Worm (Caenorhabditis elegans) whole organism, late embryonic: ENCODE measurements around the gene acs-15.
"Not testable (repeated sequence)": the region's sequence is repeated elsewhere in the genome, so short reads cannot be mapped to it uniquely, and the experiment has no call there.

ENCODE experiments used
- C08G9.2 ChIP-seq: sonication (generic microtip); optimal IDR thresholded peaks from 2 replicates; lab custom pipeline; 2016; ENCODE audit warnings: mild to moderate bottlenecking, missing genetic modification characterization, moderate library complexity, missing compliant biosample characterization
- T23F11.4 ChIP-seq: fragments of 200-800 bp; sonication (Bioruptor generic); optimal IDR thresholded peaks from 2 replicates; lab custom pipeline; 2018; ENCODE audit warnings: mild to moderate bottlenecking, missing genetic modification characterization, missing compliant biosample characterization
- ama-1 ChIP-seq: fragments of 150-350 bp; optimal IDR thresholded peaks from 2 replicates; lab custom pipeline; 2014
- ceh-14 ChIP-seq: sonication (generic microtip); optimal IDR thresholded peaks from 2 replicates; lab custom pipeline; 2016; ENCODE audit warnings: missing genotype, missing genetic modification characterization, missing compliant biosample characterization
- ceh-18 ChIP-seq: sonication (generic microtip); optimal IDR thresholded peaks from 2 replicates; lab custom pipeline; 2016; ENCODE audit warnings: missing genetic modification characterization, missing compliant biosample characterization
- ceh-2 ChIP-seq: sonication (generic microtip); optimal IDR thresholded peaks from 2 replicates; lab custom pipeline; 2016; ENCODE audit warnings: missing genotype, missing genetic modification characterization, missing compliant biosample characterization
- ceh-30 ChIP-seq: fragments of 150-350 bp; optimal IDR thresholded peaks from 2 replicates; lab custom pipeline; 2014; ENCODE audit warnings: missing biosample characterization, missing genetic modification characterization
- ceh-48 ChIP-seq: sonication (generic microtip); optimal IDR thresholded peaks from 2 replicates; lab custom pipeline; 2016; ENCODE audit warnings: missing genetic modification characterization, inconsistent platforms, missing compliant biosample characterization
- dmd-4 ChIP-seq: sonication (generic microtip); optimal IDR thresholded peaks from 2 replicates; lab custom pipeline; 2016; ENCODE audit warnings: borderline replicate concordance, missing genetic modification characterization, missing compliant biosample characterization
- elt-4 ChIP-seq: sonication (generic microtip); optimal IDR thresholded peaks from 2 replicates; lab custom pipeline; 2016; ENCODE audit warnings: missing genetic modification characterization, missing compliant biosample characterization
- fax-1 ChIP-seq: sonication (generic microtip); optimal IDR thresholded peaks from 2 replicates; lab custom pipeline; 2016; ENCODE audit warnings: missing genotype, missing genetic modification characterization, missing compliant biosample characterization
- fkh-6 ChIP-seq: sonication (generic microtip); optimal IDR thresholded peaks from 2 replicates; lab custom pipeline; 2016; ENCODE audit warnings: missing genetic modification characterization, missing compliant biosample characterization
- gmeb-2 ChIP-seq: sonication (generic microtip); optimal IDR thresholded peaks from 2 replicates; lab custom pipeline; 2016; ENCODE audit warnings: missing genetic modification characterization, inconsistent platforms, missing compliant biosample characterization
- hlh-13 ChIP-seq: fragments of 200-800 bp; sonication (Bioruptor generic); optimal IDR thresholded peaks from 2 replicates; lab custom pipeline; 2018; ENCODE audit warnings: mild to moderate bottlenecking, missing genetic modification characterization, missing compliant biosample characterization
- hlh-30 ChIP-seq: sonication (generic microtip); optimal IDR thresholded peaks from 2 replicates; lab custom pipeline; 2017; ENCODE audit warnings: antibody characterized with exemption, missing genetic modification characterization, missing compliant biosample characterization; ENCODE audit not compliant: insufficient read depth
- hlh-6 ChIP-seq: sonication (generic microtip); optimal IDR thresholded peaks from 2 replicates; lab custom pipeline; 2016; ENCODE audit warnings: missing genotype, missing genetic modification characterization, missing compliant biosample characterization
- lim-6 ChIP-seq: sonication (generic microtip); optimal IDR thresholded peaks from 2 replicates; lab custom pipeline; 2016; ENCODE audit warnings: missing genetic modification characterization, missing compliant biosample characterization
- nfya-1 ChIP-seq: sonication (generic microtip); optimal IDR thresholded peaks from 2 replicates; lab custom pipeline; 2017; ENCODE audit warnings: missing genetic modification characterization, mild to moderate bottlenecking, missing compliant biosample characterization, antibody characterized with exemption, moderate library complexity
- nhr-11 ChIP-seq: fragments of 150-350 bp; optimal IDR thresholded peaks from 2 replicates; lab custom pipeline; 2014; ENCODE audit warnings: missing biosample characterization, missing genetic modification characterization
- odd-2 ChIP-seq: sonication (generic microtip); optimal IDR thresholded peaks from 2 replicates; lab custom pipeline; 2017; ENCODE audit warnings: antibody characterized with exemption, mild to moderate bottlenecking, missing genetic modification characterization, missing compliant biosample characterization
- pat-9 ChIP-seq: fragments of 200-800 bp; sonication (Bioruptor generic); optimal IDR thresholded peaks from 2 replicates; lab custom pipeline; 2018; ENCODE audit warnings: mild to moderate bottlenecking, missing genetic modification characterization, moderate library complexity, missing compliant biosample characterization
- pha-2 ChIP-seq: sonication (generic microtip); optimal IDR thresholded peaks from 2 replicates; lab custom pipeline; 2017; ENCODE audit warnings: mild to moderate bottlenecking, missing genetic modification characterization, missing compliant biosample characterization
- pha-4 ChIP-seq: fragments of 150-350 bp; optimal IDR thresholded peaks from 2 replicates; lab custom pipeline; 2018; ENCODE audit warnings: missing biosample characterization, missing genetic modification reagents, missing genetic modification characterization
- rnt-1 ChIP-seq: sonication (generic microtip); optimal IDR thresholded peaks from 2 replicates; lab custom pipeline; 2016; ENCODE audit warnings: missing genetic modification characterization, missing compliant biosample characterization
- sdc-2 ChIP-seq: sonication (generic microtip); optimal IDR thresholded peaks from 2 replicates; lab custom pipeline; 2016; ENCODE audit warnings: missing genotype, missing genetic modification characterization, missing compliant biosample characterization
- sox-2 ChIP-seq: fragments of 200-800 bp; sonication (Bioruptor generic); IDR thresholded peaks from 2 replicates; pipeline ENCODE4 v1.3.6; 2022; ENCODE audit warnings: missing genetic modification reagents, missing genetic modification characterization, missing compliant biosample characterization
- unc-42 ChIP-seq: sonication (generic microtip); optimal IDR thresholded peaks from 2 replicates; lab custom pipeline; 2016; ENCODE audit warnings: missing genotype, missing genetic modification characterization, missing compliant biosample characterization

The acs-15 gene

DNA sequence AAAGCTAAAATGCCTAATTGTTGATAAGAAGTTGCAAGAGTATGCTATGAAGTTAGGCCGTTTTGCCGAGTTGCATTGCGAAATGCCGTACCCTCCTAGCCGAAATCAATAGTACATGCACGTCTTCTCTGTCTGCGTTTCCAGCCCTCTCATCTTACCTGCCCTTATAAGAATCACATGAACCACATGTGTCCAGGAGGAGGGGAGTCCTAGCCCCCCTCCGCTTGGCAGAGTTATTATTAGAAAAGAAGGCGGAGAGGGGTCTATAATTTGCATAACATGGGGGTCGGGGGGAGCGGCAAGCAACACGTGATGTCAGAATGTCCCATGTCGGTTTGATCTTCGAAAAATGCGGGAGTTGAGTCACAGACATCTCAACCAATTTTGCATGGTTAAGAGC, 20.2 kb downstream of the acs-15 start:
- no peak for TF ChIP-seq nfya-1 (tag; lab: Kevin White, UChicago)
- peak; percentile 6 for TF ChIP-seq ceh-48 (tag; lab: Kevin White, UChicago)
- TF ChIP-seq hlh-30 (tag; lab: Kevin White, UChicago): peak; percentile 60

- not testable (repeated sequence) for TF ChIP-seq ceh-14; rnt-1 (tag; lab: Kevin White, UChicago); hlh-13 (GFP tag; lab: Kevin White, UChicago)
These were observed 21.8 kb downstream of the acs-15 start, which contains the start of gene fbxc-7 for ce11 chrII:954626-955025. TSS of gene fbxc-7 (plus strand) at chrII:954926.

- TF ChIP-seq hlh-13 (GFP tag; lab: Kevin White, UChicago): no peak
These were observed 25.8 kb downstream of the acs-15 start, which contains the start of gene sdz-4 for ce11 chrII:958618-959017. TSS of gene sdz-4 (plus strand) at chrII:958918.

DNA sequence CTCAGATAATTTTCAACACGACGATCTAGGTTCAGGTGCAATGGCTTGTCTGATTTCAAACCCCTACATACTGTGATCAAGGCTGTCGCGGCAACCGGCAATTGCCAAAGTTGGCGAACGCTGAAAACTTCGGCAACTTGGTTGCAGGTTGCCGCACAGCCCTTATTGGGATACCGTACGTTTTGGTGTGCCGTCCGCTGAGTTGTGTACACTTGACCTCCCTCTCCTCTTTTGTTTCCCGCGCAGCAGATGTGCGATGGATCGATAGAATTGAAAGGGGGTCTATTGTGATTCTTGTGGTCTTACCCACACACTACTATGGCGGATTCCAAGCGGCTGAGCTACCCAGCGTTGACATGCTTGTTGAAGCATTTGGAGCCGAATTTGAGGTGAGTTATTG, 27.4 kb downstream of the acs-15 start, which contains the start of the genes C32B5.18 and C32B5.7:
C32B5.18 (plus strand) TSS at position 301 of the 400 bp plus-strand sequence.
C32B5.7 (plus strand) TSS at position 311 of the 400 bp plus-strand sequence.
- TF ChIP-seq gmeb-2: no peak
- no peak for TF ChIP-seq lim-6 (tag; lab: Kevin White, UChicago)
- no peak for TF ChIP-seq pha-2 (tag; lab: Kevin White, UChicago)
- no peak for TF ChIP-seq dmd-4 (tag; lab: Kevin White, UChicago)
- no peak for TF ChIP-seq sdc-2 (tag; lab: Kevin White, UChicago)
- no peak for TF ChIP-seq nhr-11 (tag; lab: Kevin White, UChicago)
- no peak for TF ChIP-seq elt-4 (tag; lab: Kevin White, UChicago)
- no peak for TF ChIP-seq fax-1 (tag; lab: Kevin White, UChicago)
- no peak for TF ChIP-seq T23F11.4 (GFP tag; lab: Kevin White, UChicago)
- TF ChIP-seq ceh-18 (tag; lab: Kevin White, UChicago): no peak
- no peak for TF ChIP-seq sox-2 (GFP tag; lab: Robert Waterston, UW)
- no peak for TF ChIP-seq fkh-6

DNA sequence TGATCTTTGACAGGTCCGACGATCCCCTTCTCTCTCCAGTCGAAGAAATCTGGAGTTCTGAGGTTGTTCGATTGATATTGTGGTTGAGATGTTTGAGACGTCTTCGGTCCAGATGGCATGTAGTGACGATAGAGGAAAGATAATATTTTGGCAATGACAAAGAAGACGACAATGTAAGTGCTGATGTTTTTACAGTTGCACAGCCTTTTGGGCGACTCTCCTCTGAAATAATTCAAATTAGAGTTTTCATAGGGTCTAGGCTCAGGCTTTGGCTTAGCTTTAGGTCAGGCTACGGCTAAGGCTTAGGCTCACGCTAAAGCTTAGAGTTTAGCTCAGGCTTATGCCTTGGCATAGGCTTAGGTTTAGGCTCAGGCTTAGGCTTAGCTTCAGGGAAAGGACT, 29.1 kb downstream of the acs-15 start, which contains the start of gene C32B5.13:
C32B5.13 (minus strand) TSS at position 101 of the 400 bp plus-strand sequence.
- TF ChIP-seq C08G9.2 (tag; lab: Kevin White, UChicago) (no peak), ceh-2 (tag; lab: Kevin White, UChicago) (no peak), ama-1 (no peak), pha-4 (tag; lab: Kevin White, UChicago) (no peak), hlh-30 (tag; lab: Kevin White, UChicago) (no peak), fax-1 (tag; lab: Kevin White, UChicago) (no peak), unc-42 (tag; lab: Kevin White, UChicago) (no peak)

DNA sequence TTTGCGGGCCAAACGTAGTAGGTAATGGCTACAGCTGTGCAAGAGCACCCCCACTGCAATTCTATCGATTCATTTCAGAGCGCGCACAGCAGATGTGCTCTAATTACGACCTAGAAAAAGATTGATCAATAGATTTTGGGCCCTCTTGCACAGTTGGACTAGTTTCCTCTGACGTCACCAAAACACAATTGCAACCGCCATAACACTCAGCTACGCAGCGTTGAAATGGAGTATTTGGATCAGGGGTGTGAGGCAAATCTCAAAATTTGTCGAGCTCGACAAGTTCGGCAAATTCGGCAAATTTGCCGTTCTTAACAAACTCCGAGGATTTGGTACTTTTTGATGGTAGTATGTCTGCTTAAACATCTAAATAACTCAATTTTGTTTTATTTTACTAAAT, 34.1 kb downstream of the acs-15 start, which contains the start of gene fbxc-18:
fbxc-18 (minus strand) TSS at position 101 of the 400 bp plus-strand sequence.
- TF ChIP-seq pha-2, ceh-30, odd-2 (tag; lab: Kevin White, UChicago): not testable (repeated sequence)
- TF ChIP-seq, all 69 proteins: peak for 0; not testable (repeated sequence) for 69

DNA sequence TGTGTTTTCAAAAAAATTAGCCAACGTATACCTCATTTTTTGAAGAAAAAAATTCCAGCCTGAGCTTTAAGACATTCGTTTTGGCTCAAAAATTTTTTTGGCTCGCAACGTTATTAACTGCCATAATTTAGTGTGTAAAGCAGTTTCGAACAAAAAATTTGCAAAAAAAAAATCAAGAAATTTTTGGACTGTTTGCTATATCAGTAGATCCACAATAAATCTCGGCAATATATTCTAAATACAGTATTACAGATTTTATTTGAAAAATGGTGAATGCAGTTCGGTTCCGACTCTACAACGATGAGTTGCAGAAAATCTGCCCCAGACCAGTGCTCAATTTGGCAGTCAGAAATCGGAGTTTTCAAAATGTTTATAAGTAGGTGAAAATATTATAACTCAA, 35.3 kb downstream of the acs-15 start, which contains the start of gene C32B5.6:
C32B5.6 (plus strand) TSS at position 301 of the 400 bp plus-strand sequence.
- TF ChIP-seq ceh-30 (tag; lab: Kevin White, UChicago); pat-9; hlh-6 (tag; lab: Kevin White, UChicago): not testable (repeated sequence)
